Worm (Caenorhabditis elegans): Measurements from ENCODE around the gene Y45F10D.14.

- peak; percentile 40 to 59 for TF ChIP-seq lin-35 (GFP tag; optimal IDR thresholded peaks at IDR 0.05)
- TF ChIP-seq unc-30 (tag; optimal IDR thresholded peaks at IDR 0.05): no peak
- TF ChIP-seq tbx-2 (tag; optimal IDR thresholded peaks at IDR 0.05): peak; percentile 41
- peak; percentile 21 to 59 (median 49) for TF ChIP-seq dpl-1 (GFP tag; optimal IDR thresholded peaks at IDR 0.05)
- no peak for TF ChIP-seq unc-62 (GFP tag; optimal IDR thresholded peaks at IDR 0.05)
- TF ChIP-seq efl-1 (optimal IDR thresholded peaks at IDR 0.05): peak; percentile 34 to 40
- peak; percentile 50 to 88 for TF ChIP-seq efl-1 (GFP tag; optimal IDR thresholded peaks at IDR 0.05 in 1 of 2)
- peak; percentile 42 for TF ChIP-seq skn-1 (tag; optimal IDR thresholded peaks at IDR 0.05)
Observed at ce11 chrIV:13783237-13784012, 24.2 kb downstream of the Y45F10D.14 start, which contains the start of gene iscu-1.
